Fruit fly (Drosophila melanogaster) whole organism, embryonic: ENCODE results near the gene CG8560.

Source experiments
- Antp ChIP-seq: fragments of 200-800 bp; sonication (Bioruptor generic); optimal IDR thresholded peaks from 3 replicates; lab custom pipeline; 2016; ENCODE audit warnings: missing biosample characterization, missing genetic modification characterization
- BEAF-32 ChIP-seq: fragments of 200-800 bp; sonication (Bioruptor generic); optimal IDR thresholded peaks from 3 replicates; lab custom pipeline; 2017; ENCODE audit warnings: missing biosample characterization, missing genetic modification characterization, mild to moderate bottlenecking, moderate library complexity, missing genetic modification reagents
- C15 ChIP-seq: fragments of 200-800 bp; sonication (Bioruptor generic); IDR thresholded peaks from 3 replicates; pipeline ENCODE4 v1.3.6; 2022; ENCODE audit warnings: missing biosample characterization, missing genetic modification characterization
- CG10565 ChIP-seq: fragments of 200-800 bp; sonication (Bioruptor generic); optimal IDR thresholded peaks from 3 replicates; lab custom pipeline; 2016; ENCODE audit warnings: missing biosample characterization, mild to moderate bottlenecking, missing genetic modification characterization
- CG10979 ChIP-seq: fragments of 200-800 bp; sonication (Bioruptor generic); optimal IDR thresholded peaks from 2 replicates; lab custom pipeline; 2018; ENCODE audit warnings: missing biosample characterization, mild to moderate bottlenecking, missing genetic modification characterization, moderate library complexity
- CG11504 ChIP-seq: fragments of 200-800 bp; sonication (Bioruptor generic); optimal IDR thresholded peaks from 3 replicates; lab custom pipeline; 2019; ENCODE audit warnings: missing biosample characterization, mild to moderate bottlenecking, missing genetic modification characterization, moderate library complexity
- CG11560 ChIP-seq: fragments of 200-800 bp; sonication (Bioruptor generic); IDR thresholded peaks from 3 replicates; pipeline ENCODE4 v1.3.6; 2022; ENCODE audit warnings: missing biosample characterization, missing genetic modification characterization
- CG12659 ChIP-seq: fragments of 200-800 bp; sonication (Bioruptor generic); optimal IDR thresholded peaks from 3 replicates; lab custom pipeline; 2017; ENCODE audit warnings: mild to moderate bottlenecking, missing biosample characterization, missing genetic modification reagents, missing genetic modification characterization
- CG12942 ChIP-seq: fragments of 200-800 bp; sonication (Bioruptor generic); optimal IDR thresholded peaks from 3 replicates; lab custom pipeline; 2016; ENCODE audit warnings: missing biosample characterization, missing genetic modification characterization
- CG13296 ChIP-seq: fragments of 200-800 bp; sonication (Bioruptor generic); optimal IDR thresholded peaks from 3 replicates; lab custom pipeline; 2018; ENCODE audit warnings: missing biosample characterization, mild to moderate bottlenecking, missing genetic modification characterization
- CG14050 ChIP-seq: fragments of 200-800 bp; sonication (Bioruptor generic); IDR thresholded peaks from 3 replicates; pipeline ENCODE4 v1.3.6; 2022; ENCODE audit warnings: missing biosample characterization, missing genetic modification characterization
- CG15479 ChIP-seq: fragments of 200-800 bp; sonication (Bioruptor generic); optimal IDR thresholded peaks from 3 replicates; lab custom pipeline; 2019; ENCODE audit warnings: missing biosample characterization, mild to moderate bottlenecking, missing genetic modification characterization, moderate library complexity
- CG16779 ChIP-seq: fragments of 200-800 bp; sonication (Bioruptor generic); IDR thresholded peaks from 2 replicates; pipeline ENCODE4 v1.3.6; 2022; ENCODE audit warnings: missing biosample characterization, missing genetic modification characterization
- CG17359 ChIP-seq: fragments of 200-800 bp; sonication (Bioruptor generic); optimal IDR thresholded peaks from 3 replicates; lab custom pipeline; 2018; ENCODE audit warnings: missing biosample characterization, mild to moderate bottlenecking, missing genetic modification characterization, moderate library complexity
- CG17385 ChIP-seq: fragments of 200-800 bp; sonication (Bioruptor generic); optimal IDR thresholded peaks from 3 replicates; lab custom pipeline; 2018; ENCODE audit warnings: missing biosample characterization, mild to moderate bottlenecking, missing genetic modification characterization
- CG17802 ChIP-seq: fragments of 200-800 bp; sonication (Bioruptor generic); optimal IDR thresholded peaks from 2 replicates; lab custom pipeline; 2018; ENCODE audit warnings: missing biosample characterization, mild to moderate bottlenecking, missing genetic modification characterization, moderate library complexity
- CG2202 ChIP-seq: fragments of 200-800 bp; sonication (Bioruptor generic); optimal IDR thresholded peaks from 2 replicates; lab custom pipeline; 2018; ENCODE audit warnings: missing biosample characterization, mild to moderate bottlenecking, missing genetic modification characterization
- CG3065 ChIP-seq: fragments of 200-800 bp; sonication (Bioruptor generic); optimal IDR thresholded peaks from 2 replicates; lab custom pipeline; 2016; ENCODE audit warnings: missing biosample characterization, missing genetic modification characterization
- CG33557 ChIP-seq: fragments of 200-800 bp; sonication (Bioruptor generic); optimal IDR thresholded peaks from 2 replicates; lab custom pipeline; 2019; ENCODE audit warnings: missing biosample characterization, mild to moderate bottlenecking, missing genetic modification characterization, moderate library complexity
- CG3407 ChIP-seq: fragments of 200-800 bp; sonication (Bioruptor generic); optimal IDR thresholded peaks from 2 replicates; lab custom pipeline; 2018; ENCODE audit warnings: missing biosample characterization, mild to moderate bottlenecking, missing genetic modification characterization
- CG3726 ChIP-seq: fragments of 200-800 bp; sonication (Bioruptor generic); IDR thresholded peaks from 3 replicates; pipeline ENCODE4, ENCODE4 v1.3.6; 2022; ENCODE audit warnings: missing biosample characterization, missing genetic modification characterization
- CG6854 ChIP-seq: fragments of 200-800 bp; sonication (Bioruptor generic); optimal IDR thresholded peaks from 3 replicates; lab custom pipeline; 2017; ENCODE audit warnings: missing biosample characterization, mild to moderate bottlenecking, missing genetic modification characterization
- CG7372 ChIP-seq: fragments of 200-800 bp; sonication (Bioruptor generic); IDR thresholded peaks from 2 replicates; pipeline ENCODE4 v1.3.6; 2022; ENCODE audit warnings: missing biosample characterization, missing genetic modification characterization
- CG7556 ChIP-seq: fragments of 200-800 bp; sonication (Bioruptor generic); optimal IDR thresholded peaks from 2 replicates; lab custom pipeline; 2017; ENCODE audit warnings: missing biosample characterization, mild to moderate bottlenecking, missing genetic modification characterization
- CG8359 ChIP-seq: fragments of 200-800 bp; sonication (Bioruptor generic); optimal IDR thresholded peaks from 2 replicates; lab custom pipeline; 2017; ENCODE audit warnings: missing biosample characterization, mild to moderate bottlenecking, missing genetic modification characterization, borderline replicate concordance
- Camta ChIP-seq: fragments of 200-800 bp; sonication (Bioruptor generic); optimal IDR thresholded peaks from 2 replicates; lab custom pipeline; 2016; ENCODE audit warnings: missing biosample characterization, missing genetic modification characterization
- D ChIP-seq, 2 experiments: fragments of 200-800 bp in 1 of 2; fragments of >200 bp in 1 of 2; sonication (Bioruptor generic) in 1 of 2; optimal IDR thresholded peaks; 2 replicates in 1 of 2; 3 replicates in 1 of 2; lab custom pipeline; 2017; ENCODE audit warnings: mild to moderate bottlenecking in 1 of 2, missing biosample characterization in 1 of 2, missing genetic modification characterization in 1 of 2, missing genetic modification reagents in 1 of 2
- Doc2 ChIP-seq: fragments of 200-800 bp; sonication (Bioruptor generic); IDR thresholded peaks from 2 replicates; pipeline ENCODE4 v1.3.6; 2022; ENCODE audit warnings: missing biosample characterization, missing genetic modification characterization
- E2f1 ChIP-seq: fragments of 200-800 bp; sonication (Bioruptor generic); IDR thresholded peaks from 2 replicates; pipeline ENCODE4 v1.3.6; 2022; ENCODE audit warnings: missing biosample characterization, missing genetic modification characterization
- Fer3 ChIP-seq: fragments of 200-800 bp; sonication (Bioruptor generic); optimal IDR thresholded peaks from 2 replicates; lab custom pipeline; 2018; ENCODE audit warnings: missing biosample characterization, mild to moderate bottlenecking, missing genetic modification characterization, moderate library complexity
- HLH54F ChIP-seq: fragments of 200-800 bp; sonication (Bioruptor generic); optimal IDR thresholded peaks from 3 replicates; lab custom pipeline; 2016; ENCODE audit warnings: missing biosample characterization, missing genetic modification characterization
- Hmx ChIP-seq: fragments of 200-800 bp; sonication (Bioruptor generic); optimal IDR thresholded peaks from 2 replicates; lab custom pipeline; 2016; ENCODE audit warnings: missing biosample characterization, missing genetic modification characterization
- Meics ChIP-seq: fragments of 200-800 bp; sonication (Bioruptor generic); optimal IDR thresholded peaks from 2 replicates; lab custom pipeline; 2017; ENCODE audit warnings: missing biosample characterization, mild to moderate bottlenecking, missing genetic modification characterization
- Mes4 ChIP-seq: fragments of 200-800 bp; sonication (Bioruptor generic); optimal IDR thresholded peaks from 2 replicates; lab custom pipeline; 2016; ENCODE audit warnings: missing biosample characterization, missing genetic modification characterization
- abd-A ChIP-seq: fragments of 200-800 bp; sonication (Bioruptor generic); optimal IDR thresholded peaks from 3 replicates; lab custom pipeline; 2019; ENCODE audit warnings: missing biosample characterization, mild to moderate bottlenecking, missing genetic modification characterization, moderate library complexity
- ase ChIP-seq: fragments of 200-800 bp; sonication (Bioruptor generic); IDR thresholded peaks from 3 replicates; pipeline ENCODE4 v1.3.6; 2022; ENCODE audit warnings: missing biosample characterization, missing genetic modification characterization
- bbx ChIP-seq: fragments of 200-800 bp; sonication (Bioruptor generic); IDR thresholded peaks from 2 replicates; pipeline ENCODE4 v1.3.6; 2022; ENCODE audit warnings: missing biosample characterization, missing genetic modification characterization; ENCODE audit not compliant: partially characterized antibody
- dysf ChIP-seq: fragments of 200-800 bp; sonication (Bioruptor generic); IDR thresholded peaks from 3 replicates; pipeline ENCODE4 v1.3.6; 2022; ENCODE audit warnings: missing biosample characterization, missing genetic modification characterization
- fd64A ChIP-seq: fragments of 200-800 bp; sonication (Bioruptor generic); optimal IDR thresholded peaks from 3 replicates; lab custom pipeline; 2018; ENCODE audit warnings: missing biosample characterization, mild to moderate bottlenecking, missing genetic modification characterization
- gce ChIP-seq: fragments of 200-800 bp; sonication (Bioruptor generic); IDR thresholded peaks from 3 replicates; pipeline ENCODE4 v1.3.6; 2022; ENCODE audit warnings: missing biosample characterization, missing genetic modification characterization
- grau ChIP-seq: fragments of 200-800 bp; optimal IDR thresholded peaks from 3 replicates; lab custom pipeline; 2019; ENCODE audit warnings: missing biosample characterization, mild to moderate bottlenecking, missing genetic modification characterization, moderate library complexity
- gt ChIP-seq: fragments of 200-800 bp; sonication (Bioruptor generic); IDR thresholded peaks from 2 replicates; pipeline ENCODE4 v1.3.6; 2022; ENCODE audit warnings: missing biosample characterization, missing genetic modification characterization
- insv ChIP-seq, 2 experiments: fragments of 200-800 bp; sonication (Bioruptor generic); optimal IDR thresholded peaks; 3 replicates each; lab custom pipeline; 2016 to 2018; ENCODE audit warnings: missing biosample characterization in 2 of 2, missing genetic modification characterization in 2 of 2
- nmo ChIP-seq: fragments of 200-800 bp; sonication (Bioruptor generic); optimal IDR thresholded peaks from 2 replicates; lab custom pipeline; 2018; ENCODE audit warnings: missing biosample characterization, mild to moderate bottlenecking, missing genetic modification characterization, moderate library complexity
- onecut ChIP-seq: fragments of 200-800 bp; sonication (Bioruptor generic); IDR thresholded peaks from 2 replicates; pipeline ENCODE4 v1.3.6; 2022; ENCODE audit warnings: missing biosample characterization, missing genetic modification characterization
- rib ChIP-seq: fragments of 200-800 bp; sonication (Bioruptor generic); IDR thresholded peaks from 2 replicates; pipeline ENCODE4 v1.3.6; 2022; ENCODE audit warnings: missing biosample characterization, missing genetic modification characterization
- ro ChIP-seq: fragments of 200-800 bp; sonication (Bioruptor generic); IDR thresholded peaks from 2 replicates; pipeline ENCODE4 v1.3.6; 2022; ENCODE audit warnings: missing biosample characterization, missing genetic modification characterization
- slp2 ChIP-seq: fragments of 200-800 bp; sonication (Bioruptor generic); optimal IDR thresholded peaks from 2 replicates; lab custom pipeline; 2016; ENCODE audit warnings: missing biosample characterization, missing genetic modification characterization
- tin ChIP-seq: fragments of 200-800 bp; sonication (Bioruptor generic); optimal IDR thresholded peaks from 3 replicates; lab custom pipeline; 2016; ENCODE audit warnings: missing biosample characterization, missing genetic modification characterization

CG8560 gene

DNA sequence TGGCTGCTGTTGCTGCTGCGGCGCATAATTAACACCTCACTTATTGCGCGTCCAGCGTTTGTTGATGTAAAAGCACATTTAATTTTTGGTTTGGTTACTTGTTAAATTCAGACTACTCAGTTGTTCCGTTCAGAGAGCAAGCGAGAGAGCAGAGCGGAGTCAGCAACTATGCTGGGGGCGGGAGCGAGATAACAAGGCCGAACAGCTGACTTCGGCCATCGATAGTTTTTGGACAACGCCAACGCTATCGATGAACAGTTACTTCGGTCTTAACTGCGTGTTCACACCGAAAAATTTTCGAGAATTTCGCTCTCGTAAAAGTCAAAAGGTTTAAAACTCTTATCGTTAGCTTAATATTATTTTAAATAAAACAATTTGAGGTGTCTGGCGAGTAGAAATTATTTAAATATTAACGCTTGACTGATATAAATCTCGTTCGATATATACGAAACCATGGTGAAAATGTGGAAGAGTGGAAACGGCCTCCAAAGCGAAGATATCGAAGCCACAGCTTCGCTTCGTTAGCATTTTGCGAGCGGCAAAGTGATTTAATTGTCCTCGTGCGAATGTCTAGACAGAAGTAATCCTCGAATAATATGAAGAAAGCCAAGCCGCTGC is 22.5 kb downstream of the CG8560 start, which contains the start of the genes SMSr and smid (continued):
- peak; percentile 44 for TF ChIP-seq CG7556
- peak; percentile 42 for TF ChIP-seq slp2 (GFP tag; lab: Kevin White, UChicago)
- TF ChIP-seq CG33557 (GFP tag; lab: Kevin White, UChicago), result peak; percentile 22
- TF ChIP-seq CG17802 (tag; lab: Kevin White, UChicago), result peak; percentile 93
- no peak for TF ChIP-seq CG14050
- TF ChIP-seq Antp (GFP tag; lab: Kevin White, UChicago), result peak; percentile 52
- no peak for TF ChIP-seq CG6854 (GFP tag; lab: Kevin White, UChicago)
- no peak for TF ChIP-seq D (optimal IDR thresholded peaks at IDR 0.05; lab: Kevin White, UChicago)
- TF ChIP-seq D (GFP tag; optimal IDR thresholded peaks at IDR 0.05; lab: Kevin White, UChicago), result peak; percentile 28
- TF ChIP-seq CG12942, result peak; percentile 54
- TF ChIP-seq ase (GFP tag; lab: Robert Waterston, UW), result 0 out of 3 replicates have a peak, but pooled peaks have one; percentile 42
- TF ChIP-seq CG8359 (GFP tag; lab: Kevin White, UChicago), result no peak
- TF ChIP-seq nmo (GFP tag; lab: Kevin White, UChicago), result peak; percentile 85
- TF ChIP-seq E2f1 (GFP tag; lab: Robert Waterston, UW), result no peak
- no peak for TF ChIP-seq gt (GFP tag; lab: Robert Waterston, UW)
- TF ChIP-seq bbx (GFP tag; lab: Robert Waterston, UW), result peak; percentile 83
- peak; percentile 55 for TF ChIP-seq Meics
- TF ChIP-seq CG17385, result no peak
- TF ChIP-seq Doc2, result no peak
- peak; percentile 55 for TF ChIP-seq HLH54F (GFP tag; lab: Kevin White, UChicago)
- TF ChIP-seq CG10979 (tag; lab: Kevin White, UChicago), result peak; percentile 62
- TF ChIP-seq rib, result no peak
- no peak for TF ChIP-seq CG3726 (GFP tag; lab: Robert Waterston, UW)
- TF ChIP-seq CG7372 (GFP tag; lab: Robert Waterston, UW), result peak; percentile 27
- peak; percentile 97 for TF ChIP-seq BEAF-32 (GFP tag; lab: Kevin White, UChicago)
- no peak for TF ChIP-seq Mes4 (GFP tag; lab: Kevin White, UChicago)
- TF ChIP-seq CG3407 (GFP tag; lab: Kevin White, UChicago), result peak; percentile 21
- peak; percentile 67; the same call in 2 of the 3 replicates for TF ChIP-seq dysf (GFP tag; lab: Robert Waterston, UW)
- no peak for TF ChIP-seq onecut (GFP tag; lab: Robert Waterston, UW)
- TF ChIP-seq CG15479 (GFP tag; lab: Kevin White, UChicago), result no peak
- peak; percentile 73 for TF ChIP-seq CG11504
- no peak for TF ChIP-seq CG10565 (GFP tag; lab: Kevin White, UChicago)
- peak; percentile 71 for TF ChIP-seq CG12659
- no peak for TF ChIP-seq ro (GFP tag; lab: Robert Waterston, UW)
- TF ChIP-seq CG16779, result no peak
- peak; percentile 73 for TF ChIP-seq grau (tag; lab: Kevin White, UChicago)
- peak; percentile 39 for TF ChIP-seq Fer3 (tag; lab: Kevin White, UChicago)
- no peak for TF ChIP-seq Hmx
- peak; percentile 4 for TF ChIP-seq CG3065 (GFP tag; lab: Kevin White, UChicago)
- TF ChIP-seq CG13296 (GFP tag; lab: Kevin White, UChicago), result no peak
- TF ChIP-seq fd64A (GFP tag; lab: Kevin White, UChicago), result no peak
- TF ChIP-seq abd-A (tag; lab: Kevin White, UChicago), result no peak
- TF ChIP-seq insv (GFP tag; optimal IDR thresholded peaks at IDR 0.05; lab: Kevin White, UChicago), result peak in 1 of 2 experiments; percentile 44
- TF ChIP-seq gce, result no peak
- no peak for TF ChIP-seq CG2202 (tag; lab: Kevin White, UChicago)
- TF ChIP-seq CG11560 (tag; lab: Robert Waterston, UW), result no peak; the same call in 2 of the 3 replicates
- peak; percentile 51 for TF ChIP-seq tin (GFP tag; lab: Kevin White, UChicago)
- no peak for TF ChIP-seq C15
- peak; percentile 53 for TF ChIP-seq CG17359 (tag; lab: Kevin White, UChicago)
- TF ChIP-seq Camta (GFP tag; lab: Kevin White, UChicago), result peak; percentile 69
